Worm (Caenorhabditis elegans) whole organism, mixed stage, embryonic: ENCODE results near the gene srbc-48.

Source experiments
- elt-3 ChIP-seq: fragments of 150-350 bp; optimal IDR thresholded peaks from 2 replicates; lab custom pipeline; 2014; ENCODE audit warnings: missing biosample characterization, missing genetic modification characterization
- hlh-1 ChIP-seq: fragments of 150-350 bp; optimal IDR thresholded peaks from 2 replicates; lab custom pipeline; 2014; ENCODE audit warnings: missing biosample characterization, missing genetic modification reagents, missing genetic modification characterization
- lsy-2 ChIP-seq: fragments of 150-350 bp; optimal IDR thresholded peaks from 2 replicates; lab custom pipeline; 2014; ENCODE audit warnings: missing biosample characterization, missing genetic modification characterization
- mep-1 ChIP-seq: fragments of 150-350 bp; optimal IDR thresholded peaks from 2 replicates; lab custom pipeline; 2017; ENCODE audit warnings: missing biosample characterization, missing genetic modification reagents, missing genetic modification characterization, inconsistent platforms
- nhr-12 ChIP-seq: fragments of 150-350 bp; optimal IDR thresholded peaks from 2 replicates; lab custom pipeline; 2014; ENCODE audit warnings: missing biosample characterization, missing genetic modification characterization
- nhr-2 ChIP-seq: fragments of 150-350 bp; optimal IDR thresholded peaks from 2 replicates; lab custom pipeline; 2014; ENCODE audit warnings: missing biosample characterization, missing genetic modification characterization
- nhr-237 ChIP-seq: fragments of 150-350 bp; optimal IDR thresholded peaks from 2 replicates; lab custom pipeline; 2014; ENCODE audit warnings: missing biosample characterization, missing genetic modification characterization
- nhr-28 ChIP-seq: fragments of 150-350 bp; optimal IDR thresholded peaks from 2 replicates; lab custom pipeline; 2014; ENCODE audit warnings: missing biosample characterization, missing genetic modification characterization
- pha-4 ChIP-seq: fragments of 150-350 bp; optimal IDR thresholded peaks from 2 replicates; lab custom pipeline; 2018; ENCODE audit warnings: missing biosample characterization, missing genetic modification reagents, missing genetic modification characterization
- snpc-4 ChIP-seq: fragments of 150-350 bp; optimal IDR thresholded peaks from 2 replicates; lab custom pipeline; 2014; ENCODE audit warnings: missing biosample characterization, missing genetic modification characterization
- sptf-1 ChIP-seq: sonication (generic microtip); optimal IDR thresholded peaks from 2 replicates; lab custom pipeline; 2017; ENCODE audit warnings: mild to moderate bottlenecking, missing genetic modification characterization, moderate library complexity, missing compliant biosample characterization
- unc-62 ChIP-seq: fragments of 150-350 bp; optimal IDR thresholded peaks from 2 replicates; lab custom pipeline; 2014; ENCODE audit warnings: missing biosample characterization, missing genetic modification reagents, missing genetic modification characterization
- ztf-11 ChIP-seq: fragments of 150-350 bp; optimal IDR thresholded peaks from 2 replicates; lab custom pipeline; 2014; ENCODE audit warnings: missing biosample characterization, missing genetic modification characterization

DNA sequence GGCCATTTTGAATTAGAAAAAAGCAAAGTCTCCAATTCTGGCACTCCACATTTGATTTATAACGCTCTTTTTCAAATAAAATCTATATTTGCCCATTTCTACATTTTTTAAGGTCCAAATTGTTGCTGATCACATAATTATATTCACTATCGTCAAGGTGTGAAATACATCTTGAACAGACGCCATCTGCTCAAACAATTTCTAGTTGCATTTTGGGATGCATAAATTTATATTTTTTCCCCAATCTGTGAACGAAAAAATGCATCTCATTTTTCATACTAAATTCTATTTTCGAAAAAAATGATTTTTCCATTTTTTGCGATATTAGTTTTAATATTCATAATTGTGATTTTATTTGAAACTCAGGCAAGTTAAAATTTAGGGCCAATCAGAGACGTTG lies 26.8 kb upstream of the srbc-48 start, which contains the start of gene T26E4.7:
- no peak for TF ChIP-seq unc-62 (GFP tag; lab: Kevin White, UChicago)
- TF ChIP-seq nhr-12 (tag; lab: Kevin White, UChicago) = no peak
- TF ChIP-seq nhr-28 (tag; lab: Kevin White, UChicago) = no peak
- TF ChIP-seq snpc-4 = no peak
- TF ChIP-seq nhr-237 = no peak
- TF ChIP-seq elt-3 (tag; lab: Kevin White, UChicago) = no peak
- TF ChIP-seq mep-1 (tag; lab: Kevin White, UChicago) = no peak
- TF ChIP-seq nhr-2 = no peak
- no peak for TF ChIP-seq sptf-1 (tag; lab: Kevin White, UChicago)
- no peak for TF ChIP-seq hlh-1
- no peak for TF ChIP-seq ztf-11 (tag; lab: Kevin White, UChicago)
- TF ChIP-seq pha-4 (tag; lab: Kevin White, UChicago) = no peak
- TF ChIP-seq lsy-2 (tag; lab: Kevin White, UChicago) = no peak
